Worm (Caenorhabditis elegans) whole organism, L3 larva: Measurements from ENCODE around the gene T23F2.4.

Experiments
- aly-2 ChIP-seq: fragments of 150-350 bp; optimal IDR thresholded peaks from 2 replicates; lab custom pipeline; 2014; ENCODE audit warnings: missing biosample characterization, missing genetic modification characterization
- ceh-16 ChIP-seq: sonication (generic microtip); optimal IDR thresholded peaks from 2 replicates; lab custom pipeline; 2017; ENCODE audit warnings: missing biosample characterization, missing genetic modification characterization
- ceh-82 ChIP-seq: fragments of 150-350 bp; optimal IDR thresholded peaks from 2 replicates; lab custom pipeline; 2014; ENCODE audit warnings: missing biosample characterization, missing genetic modification characterization
- ceh-9 ChIP-seq: sonication (generic microtip); optimal IDR thresholded peaks from 2 replicates; lab custom pipeline; 2018; ENCODE audit warnings: missing biosample characterization, missing genetic modification characterization
- egl-27 ChIP-seq: sonication (generic microtip); optimal IDR thresholded peaks from 4 replicates; lab custom pipeline; 2017; ENCODE audit warnings: missing biosample characterization, missing genetic modification reagents, missing genetic modification characterization
- egl-5 ChIP-seq: fragments of 150-350 bp; optimal IDR thresholded peaks from 2 replicates; lab custom pipeline; 2017; ENCODE audit warnings: missing biosample characterization, missing genetic modification reagents, missing genetic modification characterization, inconsistent platforms
- elt-1 ChIP-seq: fragments of 150-350 bp; optimal IDR thresholded peaks from 2 replicates; lab custom pipeline; 2014; ENCODE audit warnings: missing biosample characterization, missing genetic modification characterization
- elt-2 ChIP-seq: sonication (generic microtip); optimal IDR thresholded peaks from 2 replicates; lab custom pipeline; 2016; ENCODE audit warnings: missing genetic modification reagents, mild to moderate bottlenecking, missing genetic modification characterization, missing compliant biosample characterization
- elt-3 ChIP-seq, 3 experiments: fragments of 150-350 bp in 1 of 3; sonication (generic microtip) in 2 of 3; optimal IDR thresholded peaks; 2 replicates in 2 of 3; 4 replicates in 1 of 3; lab custom pipeline; 2014 to 2017; ENCODE audit warnings: missing biosample characterization in 3 of 3, missing genetic modification characterization in 3 of 3
- eor-1 ChIP-seq, 2 experiments: fragments of 150-350 bp; optimal IDR thresholded peaks; 2 replicates each; lab custom pipeline; 2014 to 2018; ENCODE audit warnings: missing biosample characterization in 2 of 2, missing genetic modification characterization in 2 of 2
- fkh-2 ChIP-seq: fragments of 150-350 bp; optimal IDR thresholded peaks from 2 replicates; lab custom pipeline; 2014; ENCODE audit warnings: missing biosample characterization, missing genetic modification reagents, missing genetic modification characterization
- hmg-11 ChIP-seq: sonication (generic microtip); optimal IDR thresholded peaks from 2 replicates; lab custom pipeline; 2016; ENCODE audit warnings: missing genetic modification characterization, missing compliant biosample characterization
- lin-15B ChIP-seq: fragments of 150-350 bp; optimal IDR thresholded peaks from 2 replicates; lab custom pipeline; 2014; ENCODE audit warnings: missing biosample characterization, missing genetic modification characterization
- lin-39 ChIP-seq: fragments of 150-350 bp; optimal IDR thresholded peaks from 2 replicates; lab custom pipeline; 2018; ENCODE audit warnings: missing biosample characterization, missing genetic modification reagents, missing genetic modification characterization
- nfya-1 ChIP-seq: sonication (generic microtip); optimal IDR thresholded peaks from 2 replicates; lab custom pipeline; 2017; ENCODE audit warnings: missing genetic modification characterization, mild to moderate bottlenecking, missing compliant biosample characterization, antibody characterized with exemption, moderate library complexity; ENCODE audit not compliant: insufficient read depth
- nhr-11 ChIP-seq: fragments of 150-350 bp; optimal IDR thresholded peaks from 2 replicates; lab custom pipeline; 2014; ENCODE audit warnings: missing biosample characterization, missing genetic modification characterization
- nhr-12 ChIP-seq: fragments of 150-350 bp; optimal IDR thresholded peaks from 2 replicates; lab custom pipeline; 2014; ENCODE audit warnings: missing biosample characterization, missing genetic modification characterization
- nhr-23 ChIP-seq: fragments of 150-350 bp; optimal IDR thresholded peaks from 2 replicates; lab custom pipeline; 2014; ENCODE audit warnings: missing biosample characterization, missing genetic modification reagents, missing genetic modification characterization
- nhr-237 ChIP-seq: fragments of 150-350 bp; optimal IDR thresholded peaks from 2 replicates; lab custom pipeline; 2014; ENCODE audit warnings: missing biosample characterization, missing genetic modification characterization
- nhr-25 ChIP-seq: sonication (generic microtip); optimal IDR thresholded peaks from 2 replicates; lab custom pipeline; 2017; ENCODE audit warnings: missing biosample characterization, missing genetic modification characterization
- nhr-28 ChIP-seq: fragments of 150-350 bp; optimal IDR thresholded peaks from 2 replicates; lab custom pipeline; 2014; ENCODE audit warnings: missing biosample characterization, missing genetic modification characterization
- nhr-43 ChIP-seq: sonication (generic microtip); optimal IDR thresholded peaks from 2 replicates; lab custom pipeline; 2016; ENCODE audit warnings: mild to moderate bottlenecking, missing genetic modification characterization, missing compliant biosample characterization; ENCODE audit not compliant: poor library complexity, severe bottlenecking
- pha-4 ChIP-seq: fragments of 150-350 bp; optimal IDR thresholded peaks from 2 replicates; lab custom pipeline; 2014; ENCODE audit warnings: missing biosample characterization, missing genetic modification reagents, missing genetic modification characterization
- pqm-1 ChIP-seq: fragments of 150-350 bp; optimal IDR thresholded peaks from 2 replicates; lab custom pipeline; 2017; ENCODE audit warnings: missing biosample characterization, missing genetic modification characterization, inconsistent platforms
- sea-2 ChIP-seq: fragments of 150-350 bp; sonication (generic microtip); optimal IDR thresholded peaks from 4 replicates; lab custom pipeline; 2014; ENCODE audit warnings: missing biosample characterization, missing genetic modification reagents, missing genetic modification characterization
- tbx-2 ChIP-seq: sonication (generic microtip); optimal IDR thresholded peaks from 2 replicates; lab custom pipeline; 2016; ENCODE audit warnings: mild to moderate bottlenecking, missing genetic modification characterization, missing compliant biosample characterization
- unc-39 ChIP-seq: sonication (generic microtip); optimal IDR thresholded peaks from 4 replicates; lab custom pipeline; 2017; ENCODE audit warnings: missing biosample characterization, missing genetic modification characterization
- unc-62 ChIP-seq: fragments of 150-350 bp; sonication (generic microtip); optimal IDR thresholded peaks from 4 replicates; lab custom pipeline; 2014; ENCODE audit warnings: missing biosample characterization, missing genetic modification reagents, missing genetic modification characterization
- zag-1 ChIP-seq: fragments of 150-350 bp; optimal IDR thresholded peaks from 2 replicates; lab custom pipeline; 2014; ENCODE audit warnings: missing biosample characterization, missing genetic modification characterization
- ztf-11 ChIP-seq: fragments of 150-350 bp; optimal IDR thresholded peaks from 2 replicates; lab custom pipeline; 2014; ENCODE audit warnings: missing biosample characterization, missing genetic modification characterization

The T23F2.4 gene

DNA sequence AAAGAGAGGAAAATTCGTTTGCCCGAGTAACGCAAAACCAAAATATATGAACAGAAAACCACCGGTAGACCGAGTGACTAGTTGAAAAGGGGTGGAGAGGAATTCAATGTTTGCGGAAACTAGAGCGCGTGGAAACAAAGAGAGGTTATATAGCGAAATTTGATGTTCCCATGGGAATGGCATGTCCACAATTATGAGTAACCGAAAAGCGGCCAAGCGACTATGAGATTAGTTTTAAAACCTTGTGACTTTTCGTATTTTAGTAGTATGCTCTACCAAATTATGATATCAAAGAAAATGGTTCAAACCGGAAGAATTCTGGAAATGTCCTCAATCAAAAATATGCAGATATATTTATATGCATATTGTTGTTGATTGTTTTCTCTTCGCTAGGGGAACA is 2.2 kb downstream of the T23F2.4 start:
- TF ChIP-seq nhr-23 (no peak), pha-4 (tag; lab: Kevin White, UChicago) (peak; percentile 36)

DNA sequence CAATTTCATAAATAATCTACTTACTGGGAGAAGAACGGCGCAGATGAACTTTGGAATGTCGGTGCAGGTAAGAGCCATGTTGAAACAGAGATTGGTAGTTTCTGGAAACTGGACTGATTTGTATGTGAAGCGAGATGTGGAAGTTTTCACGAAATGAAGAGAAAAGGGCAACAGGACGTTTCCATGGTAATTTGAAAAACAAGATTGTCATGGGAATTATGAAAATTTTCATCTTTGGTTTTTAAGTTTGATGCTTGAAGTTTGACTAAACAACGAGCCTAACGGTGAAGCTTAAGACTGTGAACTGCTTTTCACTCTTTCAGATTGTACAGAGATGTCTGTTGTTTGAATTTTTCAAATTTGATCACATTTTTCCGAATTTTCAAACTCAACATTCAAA is 2.7 kb downstream of the T23F2.4 start, which contains the start of gene T23F2.3:
T23F2.3 (minus strand) TSS at position 101 of the 400 bp plus-strand sequence.
- no peak for TF ChIP-seq nhr-12 (tag; lab: Kevin White, UChicago)
- no peak for TF ChIP-seq nhr-11 (tag; lab: Kevin White, UChicago)
- TF ChIP-seq unc-39 (tag; lab: Kevin White, UChicago), result no peak
- TF ChIP-seq egl-5 (tag; lab: Kevin White, UChicago), result no peak

DNA sequence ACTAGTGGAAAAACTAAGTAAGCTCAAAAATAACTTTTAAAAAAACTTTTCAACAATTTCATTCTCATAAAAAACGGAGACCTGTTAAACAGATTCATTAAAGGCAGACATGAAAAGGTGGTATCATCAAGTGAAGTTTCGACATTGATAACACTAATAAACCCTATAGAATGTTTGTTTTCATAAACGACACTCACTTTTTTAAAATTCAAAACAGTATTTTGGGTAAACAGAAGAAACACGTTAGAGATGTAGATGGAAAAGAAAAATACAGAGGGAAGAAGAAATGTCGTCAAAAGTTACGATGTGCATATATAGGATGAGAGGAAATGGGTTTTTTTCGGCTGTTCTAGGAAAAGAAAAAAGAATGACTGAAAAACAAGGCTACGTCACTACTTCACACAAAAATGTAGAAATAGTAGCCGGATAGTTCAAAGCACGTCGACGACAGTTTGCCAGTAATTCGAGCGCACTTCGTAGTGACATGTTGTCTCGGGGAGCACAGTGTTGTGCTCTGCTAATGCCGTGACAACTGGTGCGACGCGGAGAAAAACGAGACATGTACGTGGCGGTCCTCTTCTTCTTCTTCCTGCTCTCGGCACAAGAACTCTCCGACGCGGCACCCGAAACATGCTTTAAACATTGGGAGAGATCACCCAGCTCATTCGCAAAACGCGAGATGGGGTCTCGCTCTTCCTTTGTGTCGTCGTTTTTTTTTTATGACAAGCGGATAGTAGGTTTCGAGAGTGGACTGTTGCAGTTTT is 5.6 kb downstream of the T23F2.4 start:
- TF ChIP-seq elt-1 (tag; lab: Kevin White, UChicago), result no peak
- peak; percentile 16 for TF ChIP-seq nfya-1 (tag; lab: Kevin White, UChicago)
- peak; percentile 72 for TF ChIP-seq pha-4 (tag; lab: Kevin White, UChicago)
- no peak for TF ChIP-seq lin-15B (tag; lab: Kevin White, UChicago)
- TF ChIP-seq lin-39 (tag; lab: Kevin White, UChicago), result peak; percentile 26
- TF ChIP-seq hmg-11 (tag; lab: Kevin White, UChicago), result no peak
- TF ChIP-seq ztf-11, result no peak

DNA sequence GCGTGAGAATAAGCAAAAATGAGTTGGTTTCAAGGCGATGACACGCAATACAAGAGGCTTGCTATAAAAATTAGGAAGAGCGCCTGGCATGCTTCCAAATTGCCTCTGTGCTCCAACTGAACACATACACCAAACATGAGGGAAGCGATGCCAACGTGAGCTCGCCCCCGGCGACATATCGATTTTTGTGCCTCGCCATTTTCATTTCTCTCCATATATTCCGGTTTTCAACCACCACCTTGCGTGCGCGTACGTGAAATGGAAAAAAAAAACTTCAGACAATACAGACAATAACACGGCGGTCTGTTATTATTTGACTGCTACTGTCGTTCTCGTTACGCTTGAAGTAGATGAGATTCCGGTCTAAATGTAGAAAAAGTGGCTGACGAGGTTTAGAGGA is 7.0 kb downstream of the T23F2.4 start:
- TF ChIP-seq egl-27 (tag; lab: Kevin White, UChicago), result no peak
- no peak for TF ChIP-seq aly-2
- TF ChIP-seq eor-1 (tag; optimal IDR thresholded peaks at IDR 0.05; lab: Kevin White, UChicago), result no peak
- TF ChIP-seq tbx-2 (tag; lab: Kevin White, UChicago), result no peak
- TF ChIP-seq fkh-2 (tag; lab: Kevin White, UChicago), result no peak
- TF ChIP-seq hmg-11 (tag; lab: Kevin White, UChicago), result peak; percentile 50
- TF ChIP-seq elt-3 (tag; optimal IDR thresholded peaks at IDR 0.05; lab: Kevin White, UChicago), result no peak
- TF ChIP-seq lin-15B (tag; lab: Kevin White, UChicago), result no peak
- no peak for TF ChIP-seq zag-1 (tag; lab: Kevin White, UChicago)
- peak; percentile 29 for TF ChIP-seq nfya-1 (tag; lab: Kevin White, UChicago)
- no peak for TF ChIP-seq egl-5 (tag; lab: Kevin White, UChicago)
- no peak for TF ChIP-seq ceh-82 (tag; lab: Kevin White, UChicago)

- TF ChIP-seq nfya-1 (tag; lab: Kevin White, UChicago) (peak; percentile 24), sea-2 (GFP tag; lab: Kevin White, UChicago) (no peak)
These were observed 8.4 kb downstream of the T23F2.4 start for ce11 chrX:5506432-5506977.

DNA sequence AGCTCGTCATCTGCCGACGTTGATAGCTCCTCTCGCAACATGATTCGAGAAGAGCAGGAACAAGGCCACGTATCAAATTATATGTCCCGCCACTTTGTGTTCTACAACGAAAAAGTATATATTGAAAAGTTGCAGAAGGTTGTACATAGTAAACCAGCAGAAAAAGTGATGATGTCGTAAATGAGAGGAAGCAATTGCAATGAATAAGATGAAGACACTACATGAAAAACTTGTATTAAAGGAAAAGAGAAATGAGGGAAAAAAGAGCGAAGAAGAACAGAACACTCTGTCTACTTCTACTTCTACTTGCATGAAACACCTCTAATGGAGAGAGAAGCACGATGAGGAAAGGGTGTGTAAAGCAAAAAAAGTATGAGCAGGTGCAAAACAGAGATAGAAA is 9.7 kb downstream of the T23F2.4 start, which contains the start of gene T23F2.2:
T23F2.2 (minus strand) TSS at position 101 of the 400 bp plus-strand sequence.
- TF ChIP-seq elt-1 (tag; lab: Kevin White, UChicago) (no peak), unc-39 (tag; lab: Kevin White, UChicago) (no peak), ceh-9 (tag; lab: Kevin White, UChicago) (no peak), unc-62 (GFP tag; lab: Kevin White, UChicago) (no peak), fkh-2 (tag; lab: Kevin White, UChicago) (no peak), nhr-25 (tag; lab: Kevin White, UChicago) (no peak), elt-2 (tag; lab: Kevin White, UChicago) (no peak)

DNA sequence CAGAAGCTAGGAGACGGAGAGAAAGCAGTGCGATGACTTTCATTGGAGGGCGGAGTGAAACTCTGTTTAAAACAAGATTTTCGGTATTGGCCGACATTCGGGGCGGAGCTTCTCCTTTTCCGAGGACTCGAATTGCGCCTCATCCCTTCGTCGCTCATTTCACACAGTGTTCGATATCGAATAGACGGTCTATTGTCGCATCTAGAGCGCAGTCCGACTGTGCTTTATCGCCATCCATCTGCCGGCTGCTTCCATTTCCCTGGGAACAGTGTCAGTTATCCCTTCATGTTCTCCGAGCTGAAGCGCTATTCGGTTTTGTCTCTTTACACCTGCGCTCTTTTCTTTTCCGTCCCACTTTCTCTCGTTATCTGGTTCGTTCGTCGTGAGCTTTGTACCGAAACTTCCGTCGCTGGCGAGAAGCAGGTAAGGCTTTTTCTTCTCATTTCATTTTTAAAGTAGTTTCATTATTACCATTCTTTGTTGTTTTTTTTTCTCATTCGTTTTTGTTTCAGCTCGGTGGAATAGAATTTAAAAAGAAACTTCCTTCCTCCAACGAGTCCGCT is 22.0 kb downstream of the T23F2.4 start, which contains the start of the genes bus-8A and bus-8B:
bus-8A (plus strand) TSS at position 96 of the 563 bp plus-strand sequence.
bus-8B (plus strand) TSS at position 513 of the 563 bp plus-strand sequence.
- TF ChIP-seq nhr-25 (tag; lab: Kevin White, UChicago) (no peak), unc-62 (GFP tag; lab: Kevin White, UChicago) (no peak), pqm-1 (tag; lab: Kevin White, UChicago) (no peak), nhr-28 (tag; lab: Kevin White, UChicago) (no peak), aly-2 (no peak), nhr-11 (tag; lab: Kevin White, UChicago) (no peak), nhr-43 (tag; lab: Kevin White, UChicago) (no peak), lin-39 (tag; lab: Kevin White, UChicago) (no peak), elt-3 (tag; optimal IDR thresholded peaks at IDR 0.05; lab: Kevin White, UChicago) (no peak), ceh-16 (tag; lab: Kevin White, UChicago) (no peak), nhr-237 (no peak)
